Fruit fly (Drosophila melanogaster): ENCODE results near the gene Pink1.

The Pink1 gene

dm6 chrX:6661392-6661837 is 22.2 kb upstream of the Pink1 start, which contains the start of the genes CG3224 and Ctr1A (continued):
- TF ChIP-seq CG11762 (GFP tag; optimal IDR thresholded peaks at IDR 0.05; ENCODE audit: insufficient read depth): no peak
- TF ChIP-seq Lpt (GFP tag; optimal IDR thresholded peaks at IDR 0.05): no peak
- TF ChIP-seq Hr4 (GFP tag; optimal IDR thresholded peaks at IDR 0.05): no peak
- no peak for TF ChIP-seq cyc (GFP tag; optimal IDR thresholded peaks at IDR 0.05)
- no peak for TF ChIP-seq CG16779 (tag; optimal IDR thresholded peaks at IDR 0.05)
- no peak for TF ChIP-seq dac (GFP tag; optimal IDR thresholded peaks at IDR 0.05)
- TF ChIP-seq fd85E (GFP tag; optimal IDR thresholded peaks at IDR 0.05): no peak
- peak; percentile 20 for TF ChIP-seq Sox102F (GFP tag; optimal IDR thresholded peaks at IDR 0.05)
- TF ChIP-seq CG1621 (tag; optimal IDR thresholded peaks at IDR 0.05): no peak

- TF ChIP-seq CG11294 (GFP tag; IDR thresholded peaks at IDR 0.05) (no peak), CG32006 (GFP tag; optimal IDR thresholded peaks at IDR 0.05) (peak; percentile 15), CG6808 (GFP tag; optimal IDR thresholded peaks at IDR 0.05) (no peak), CG16779 (tag; optimal IDR thresholded peaks at IDR 0.05) (no peak), OdsH (GFP tag; optimal IDR thresholded peaks at IDR 0.05) (no peak), Met (GFP tag; optimal IDR thresholded peaks at IDR 0.05) (no peak), Eip75B (GFP tag; optimal IDR thresholded peaks at IDR 0.05) (no peak), acj6 (GFP tag; optimal IDR thresholded peaks at IDR 0.05) (no peak), Ets96B (tag; optimal IDR thresholded peaks at IDR 0.05) (no peak), CG31627 (GFP tag; optimal IDR thresholded peaks at IDR 0.05) (no peak), CG8119 (GFP tag; IDR thresholded peaks at IDR 0.05) (no peak), Ets21C (GFP tag; optimal IDR thresholded peaks at IDR 0.05) (no peak), CG6163 (GFP tag; IDR thresholded peaks at IDR 0.05) (no peak), CG15336 (GFP tag; IDR thresholded peaks at IDR 0.05) (0 out of 2 replicates have a peak, but pooled peaks have one; percentile 2), spab (GFP tag; optimal IDR thresholded peaks at IDR 0.05) (no peak), esn (GFP tag; optimal IDR thresholded peaks at IDR 0.05) (no peak), Hr38 (GFP tag; optimal IDR thresholded peaks at IDR 0.05) (no peak), CG8319 (GFP tag; optimal IDR thresholded peaks at IDR 0.05) (no peak), Sox15 (GFP tag; optimal IDR thresholded peaks at IDR 0.05) (no peak), fkh (GFP tag; optimal IDR thresholded peaks at IDR 0.05) (no peak), net (GFP tag; optimal IDR thresholded peaks at IDR 0.05) (no peak), ss (GFP tag; optimal IDR thresholded peaks at IDR 0.05) (no peak), vri (GFP tag; optimal IDR thresholded peaks at IDR 0.05) (no peak), CG3032 (tag; optimal IDR thresholded peaks at IDR 0.05) (no peak), CG11902 (GFP tag; optimal IDR thresholded peaks at IDR 0.05) (no peak), Lpt (GFP tag; optimal IDR thresholded peaks at IDR 0.05) (no peak), Hr4 (GFP tag; optimal IDR thresholded peaks at IDR 0.05) (peak; percentile 15), Gug (GFP tag; IDR thresholded peaks at IDR 0.05) (no peak), Sox102F (GFP tag; optimal IDR thresholded peaks at IDR 0.05) (no peak), CG34406 (GFP tag; optimal IDR thresholded peaks at IDR 0.05) (no peak), CG10631 (GFP tag; optimal IDR thresholded peaks at IDR 0.05) (peak; percentile 0), dac (GFP tag; optimal IDR thresholded peaks at IDR 0.05) (peak; percentile 2), Eip78C (GFP tag) (peak; percentile 34), CG10669 (GFP tag; optimal IDR thresholded peaks at IDR 0.05) (no peak), Eip93F (GFP tag; optimal IDR thresholded peaks at IDR 0.05) (no peak), achi (GFP tag; optimal IDR thresholded peaks at IDR 0.05) (no peak), CG6854 (GFP tag; optimal IDR thresholded peaks at IDR 0.05) (no peak), Sox14 (GFP tag; optimal IDR thresholded peaks at IDR 0.05) (peak; percentile 9), CG1621 (tag; optimal IDR thresholded peaks at IDR 0.05) (no peak), salr (GFP tag; optimal IDR thresholded peaks at IDR 0.05) (no peak), pdm3 (GFP tag; optimal IDR thresholded peaks at IDR 0.05) (peak; percentile 12), dsx (GFP tag; optimal IDR thresholded peaks at IDR 0.05; ENCODE audit: poor library complexity, severe bottlenecking) (no peak), CG9139 (GFP tag; optimal IDR thresholded peaks at IDR 0.05) (no peak), CG6792 (GFP tag; optimal IDR thresholded peaks at IDR 0.05) (no peak), Smox (GFP tag; optimal IDR thresholded peaks at IDR 0.05) (no peak), CG11762 (GFP tag; optimal IDR thresholded peaks at IDR 0.05; ENCODE audit: insufficient read depth) (no peak), CG7368 (GFP tag; optimal IDR thresholded peaks at IDR 0.05) (no peak), svp (GFP tag) (peak; percentile 74)
Observed at dm6 chrX:6661880-6662279, 21.7 kb upstream of the Pink1 start.

Measured in whole organism, prepupa.